Fruit fly (Drosophila melanogaster): ENCODE results near the gene mv.

The mv gene

DNA sequence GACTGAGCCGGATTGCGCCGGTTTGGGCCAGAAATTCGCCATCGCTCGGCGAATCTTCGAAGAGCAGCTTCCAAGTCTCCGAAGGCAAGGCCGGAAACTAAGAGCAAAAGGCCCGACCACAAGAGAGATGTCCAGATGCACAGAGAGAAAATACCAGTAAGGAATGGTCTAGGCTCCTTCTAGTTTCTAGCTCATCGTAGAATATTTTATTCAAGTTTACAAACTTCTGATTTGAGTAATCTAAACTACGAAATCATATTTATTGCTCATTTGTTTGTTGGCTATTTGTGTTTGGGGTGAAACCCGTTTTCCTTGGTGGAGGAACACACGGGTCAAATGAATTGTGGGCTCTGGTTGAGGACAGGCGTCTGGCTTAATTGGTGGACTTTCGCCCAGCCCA is 26.5 kb downstream of the mv start:
- TF ChIP-seq kay (GFP tag; ENCODE audit: borderline replicate concordance), result no peak
- no peak for TF ChIP-seq cic (GFP tag; optimal IDR thresholded peaks at IDR 0.05)
- no peak for TF ChIP-seq Hr96 (GFP tag; optimal IDR thresholded peaks at IDR 0.05)
- no peak for TF ChIP-seq pad (GFP tag; optimal IDR thresholded peaks at IDR 0.05)
- no peak for TF ChIP-seq tj (GFP tag; optimal IDR thresholded peaks at IDR 0.05)
- TF ChIP-seq CG7101 (tag; optimal IDR thresholded peaks at IDR 0.05), result no peak
- TF ChIP-seq CG11617 (GFP tag; optimal IDR thresholded peaks at IDR 0.05), result no peak
- TF ChIP-seq CG7045 (GFP tag; optimal IDR thresholded peaks at IDR 0.05), result no peak
- TF ChIP-seq Clk (GFP tag; optimal IDR thresholded peaks at IDR 0.05), result no peak
- TF ChIP-seq CG1620 (GFP tag; optimal IDR thresholded peaks at IDR 0.05), result no peak
- TF ChIP-seq CG14711 (tag; optimal IDR thresholded peaks at IDR 0.05), result no peak
- TF ChIP-seq Mnt (GFP tag; optimal IDR thresholded peaks at IDR 0.05), result no peak
- no peak for TF ChIP-seq bab1 (GFP tag; optimal IDR thresholded peaks at IDR 0.05)
- TF ChIP-seq CG33017 (tag; optimal IDR thresholded peaks at IDR 0.05), result no peak
- no peak for TF ChIP-seq CG5204 (GFP tag; optimal IDR thresholded peaks at IDR 0.05)
- TF ChIP-seq CG12768 (GFP tag; optimal IDR thresholded peaks at IDR 0.05), result no peak
- TF ChIP-seq toe (GFP tag; optimal IDR thresholded peaks at IDR 0.05), result no peak
- TF ChIP-seq ovo (GFP tag; optimal IDR thresholded peaks at IDR 0.05), result no peak
- no peak for TF ChIP-seq Crg-1 (GFP tag; optimal IDR thresholded peaks at IDR 0.05)
- TF ChIP-seq cnc (optimal IDR thresholded peaks at IDR 0.05), result no peak

DNA sequence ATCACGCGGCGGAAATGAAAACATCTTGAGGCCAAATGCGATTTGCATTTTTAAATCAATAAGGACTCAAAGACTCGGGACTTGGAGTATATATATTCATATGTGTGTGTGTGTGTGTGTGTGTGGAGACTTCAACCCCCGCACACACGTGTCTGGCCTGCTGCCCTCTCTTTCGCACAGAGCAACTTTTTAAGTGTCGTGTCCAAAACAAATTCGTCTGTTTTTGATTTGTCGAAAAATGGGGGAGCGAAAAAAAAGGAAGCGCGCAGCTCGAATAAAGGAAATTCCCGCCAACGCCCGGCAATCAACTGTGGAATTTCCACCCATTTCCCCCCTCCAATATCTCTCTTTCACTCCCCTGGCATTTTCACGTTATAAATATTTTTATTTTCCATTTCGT is 35.0 kb downstream of the mv start:
- TF ChIP-seq CG14711 (tag; optimal IDR thresholded peaks at IDR 0.05) (no peak), cnc (optimal IDR thresholded peaks at IDR 0.05) (no peak), CG7101 (tag; optimal IDR thresholded peaks at IDR 0.05) (no peak), CG1620 (GFP tag; optimal IDR thresholded peaks at IDR 0.05) (no peak), toe (GFP tag; optimal IDR thresholded peaks at IDR 0.05) (no peak), CG5204 (GFP tag; optimal IDR thresholded peaks at IDR 0.05) (no peak), Mnt (GFP tag; optimal IDR thresholded peaks at IDR 0.05) (no peak), tj (GFP tag; optimal IDR thresholded peaks at IDR 0.05) (no peak), Hr96 (GFP tag; optimal IDR thresholded peaks at IDR 0.05) (no peak), CG33017 (tag; optimal IDR thresholded peaks at IDR 0.05) (no peak), bab1 (GFP tag; optimal IDR thresholded peaks at IDR 0.05) (no peak), kay (GFP tag; ENCODE audit: borderline replicate concordance) (no peak), pad (GFP tag; optimal IDR thresholded peaks at IDR 0.05) (no peak), CG12768 (GFP tag; optimal IDR thresholded peaks at IDR 0.05) (no peak), CG7045 (GFP tag; optimal IDR thresholded peaks at IDR 0.05) (no peak)

DNA sequence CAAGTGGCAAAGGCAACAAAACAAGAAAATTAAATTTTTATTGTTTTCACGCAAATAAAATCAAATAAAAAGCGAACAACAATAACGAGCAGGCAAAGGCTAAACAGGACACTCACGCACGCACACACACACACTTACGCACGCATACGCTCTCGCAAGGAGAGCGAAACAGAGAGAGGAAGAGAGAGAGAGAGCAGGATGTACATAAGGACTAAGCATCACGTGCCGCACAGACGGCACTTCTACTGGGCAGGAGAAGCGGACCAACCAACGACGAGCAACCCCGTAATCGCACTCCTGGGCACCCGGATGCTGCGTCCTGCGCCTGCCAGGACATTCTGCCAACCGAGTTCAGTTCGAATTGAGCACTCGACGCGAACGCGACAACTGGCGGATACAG is 43.0 kb downstream of the mv start, which contains the start of gene Dbx:
Dbx (plus strand) TSS at position 365 of the 400 bp plus-strand sequence.
- TF ChIP-seq Crg-1 (GFP tag; optimal IDR thresholded peaks at IDR 0.05) (no peak), cnc (optimal IDR thresholded peaks at IDR 0.05) (no peak), CG7101 (tag; optimal IDR thresholded peaks at IDR 0.05) (no peak), Hr96 (GFP tag; optimal IDR thresholded peaks at IDR 0.05) (no peak), ovo (GFP tag; optimal IDR thresholded peaks at IDR 0.05) (no peak), CG14711 (tag; optimal IDR thresholded peaks at IDR 0.05) (no peak), Mnt (GFP tag; optimal IDR thresholded peaks at IDR 0.05) (no peak), CG12768 (GFP tag; optimal IDR thresholded peaks at IDR 0.05) (no peak), CG7045 (GFP tag; optimal IDR thresholded peaks at IDR 0.05) (no peak)

DNA sequence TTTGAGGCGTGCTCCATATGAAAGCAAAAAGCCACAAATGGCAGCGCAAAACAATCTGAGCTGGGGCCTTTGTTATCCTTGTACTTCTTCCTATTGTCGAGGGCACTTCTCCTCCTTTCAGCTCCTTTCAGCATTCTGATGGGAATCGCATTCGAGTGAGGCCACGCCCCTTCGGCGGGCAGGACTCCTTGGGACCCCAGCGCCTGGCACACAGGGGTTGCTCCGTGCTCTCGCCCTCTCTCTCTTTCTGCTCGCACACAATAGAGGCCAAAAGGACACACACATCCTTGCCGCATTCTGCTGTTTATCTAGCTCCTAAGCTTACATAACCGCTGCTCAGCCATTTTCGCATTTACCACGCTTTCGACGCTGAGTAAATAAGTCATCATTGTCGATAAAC is 43.9 kb downstream of the mv start:
- no peak for TF ChIP-seq CG7045 (GFP tag; optimal IDR thresholded peaks at IDR 0.05)
- no peak for TF ChIP-seq bab1 (GFP tag; optimal IDR thresholded peaks at IDR 0.05)
- TF ChIP-seq Hr96 (GFP tag; optimal IDR thresholded peaks at IDR 0.05), result no peak
- TF ChIP-seq toe (GFP tag; optimal IDR thresholded peaks at IDR 0.05), result no peak

DNA sequence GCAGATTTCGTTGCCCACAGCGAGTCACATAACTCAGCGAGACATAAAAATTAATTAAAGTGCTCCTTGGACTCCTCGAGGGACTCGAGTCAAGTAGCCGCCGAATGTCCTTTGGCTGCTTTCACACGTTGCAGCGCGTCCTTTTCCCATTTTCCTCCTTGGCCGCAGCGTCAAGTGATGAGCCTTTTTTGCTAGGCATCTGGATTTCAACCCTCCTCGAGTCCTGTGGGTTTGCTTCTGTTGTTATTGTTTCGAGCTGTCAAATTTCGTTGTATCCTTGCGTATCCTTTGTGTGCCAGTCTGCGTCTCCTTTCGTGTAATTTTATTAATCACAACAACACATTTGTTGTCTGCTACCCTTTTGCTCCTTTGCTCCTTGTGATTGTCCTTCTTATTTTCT is 47.4 kb downstream of the mv start:
- TF ChIP-seq tj (GFP tag; optimal IDR thresholded peaks at IDR 0.05), result no peak
- no peak for TF ChIP-seq cnc (optimal IDR thresholded peaks at IDR 0.05)
- no peak for TF ChIP-seq pad (GFP tag; optimal IDR thresholded peaks at IDR 0.05)
- TF ChIP-seq CG14711 (tag; optimal IDR thresholded peaks at IDR 0.05), result no peak
- TF ChIP-seq bab1 (GFP tag; optimal IDR thresholded peaks at IDR 0.05), result no peak
- TF ChIP-seq ovo (GFP tag; optimal IDR thresholded peaks at IDR 0.05), result no peak
- no peak for TF ChIP-seq Clk (GFP tag; optimal IDR thresholded peaks at IDR 0.05)

DNA sequence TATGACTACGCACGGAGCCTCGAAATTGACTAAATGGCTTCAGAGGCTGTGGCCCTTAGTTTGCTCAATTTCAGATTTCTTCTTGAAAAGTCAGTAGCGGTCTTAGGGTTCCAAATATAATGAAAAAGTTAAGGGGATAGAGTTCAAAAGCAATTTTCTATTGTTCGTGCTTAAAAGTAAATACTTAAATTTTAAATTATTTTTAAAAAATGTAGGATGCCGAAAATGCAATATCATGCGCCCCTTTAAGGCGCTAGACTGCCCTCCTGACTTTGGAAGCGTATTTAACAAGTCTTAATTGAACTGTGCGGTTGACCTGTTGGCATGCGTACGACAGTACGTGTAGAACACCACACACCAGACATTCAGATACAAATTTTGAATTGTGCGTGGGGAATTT is 49.3 kb downstream of the mv start:
- TF ChIP-seq Clk (GFP tag; optimal IDR thresholded peaks at IDR 0.05) (no peak), Mnt (GFP tag; optimal IDR thresholded peaks at IDR 0.05) (no peak), CG7101 (tag; optimal IDR thresholded peaks at IDR 0.05) (no peak), CG33017 (tag; optimal IDR thresholded peaks at IDR 0.05) (no peak), CG12768 (GFP tag; optimal IDR thresholded peaks at IDR 0.05) (no peak), CG1620 (GFP tag; optimal IDR thresholded peaks at IDR 0.05) (no peak), Crg-1 (GFP tag; optimal IDR thresholded peaks at IDR 0.05) (no peak), kay (GFP tag; ENCODE audit: borderline replicate concordance) (no peak), toe (GFP tag; optimal IDR thresholded peaks at IDR 0.05) (no peak), bab1 (GFP tag; optimal IDR thresholded peaks at IDR 0.05) (no peak), Hr96 (GFP tag; optimal IDR thresholded peaks at IDR 0.05) (no peak)

DNA sequence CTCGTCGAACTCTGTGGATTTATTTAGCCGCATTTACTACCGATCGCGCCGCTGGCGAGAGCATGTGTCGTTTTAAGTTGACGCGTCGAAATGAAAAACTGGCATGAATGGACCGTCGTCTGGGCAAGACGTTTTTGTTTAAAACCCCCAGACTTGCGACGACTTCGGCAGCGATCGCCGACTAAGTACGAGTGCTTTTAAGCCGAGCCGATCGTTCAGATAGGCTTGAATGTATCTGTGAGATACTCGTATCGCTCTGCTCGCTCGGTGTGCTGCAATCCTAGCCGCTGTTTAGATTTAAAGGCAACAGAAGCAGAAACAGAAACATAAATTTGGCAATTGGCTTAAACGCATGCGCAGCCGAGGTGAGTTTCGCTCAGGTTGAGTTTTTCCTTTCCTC is 53.9 kb downstream of the mv start, which contains the start of gene dsb:
dsb (minus strand) TSS at position 91 of the 400 bp plus-strand sequence.
- TF ChIP-seq CG33017 (tag; optimal IDR thresholded peaks at IDR 0.05) (no peak), CG5204 (GFP tag; optimal IDR thresholded peaks at IDR 0.05) (no peak), toe (GFP tag; optimal IDR thresholded peaks at IDR 0.05) (no peak), Mnt (GFP tag; optimal IDR thresholded peaks at IDR 0.05) (no peak), ovo (GFP tag; optimal IDR thresholded peaks at IDR 0.05) (no peak), Hr96 (GFP tag; optimal IDR thresholded peaks at IDR 0.05) (no peak), Clk (GFP tag; optimal IDR thresholded peaks at IDR 0.05) (no peak), pad (GFP tag; optimal IDR thresholded peaks at IDR 0.05) (no peak), CG1620 (GFP tag; optimal IDR thresholded peaks at IDR 0.05) (no peak), CG7045 (GFP tag; optimal IDR thresholded peaks at IDR 0.05) (no peak), bab1 (GFP tag; optimal IDR thresholded peaks at IDR 0.05) (no peak), CG7101 (tag; optimal IDR thresholded peaks at IDR 0.05) (no peak), CG11617 (GFP tag; optimal IDR thresholded peaks at IDR 0.05) (no peak), cnc (optimal IDR thresholded peaks at IDR 0.05) (no peak), CG12768 (GFP tag; optimal IDR thresholded peaks at IDR 0.05) (no peak)
